Worm (Caenorhabditis elegans) whole organism, midembryonic: ENCODE measurements around the gene str-27.

Experiments
- T22C8.4 ChIP-seq: fragments of 200-800 bp; sonication (Bioruptor generic); IDR thresholded peaks from 2 replicates; pipeline ENCODE4 v1.3.6; 2022; ENCODE audit warnings: missing genetic modification characterization, missing compliant biosample characterization
- cog-1 ChIP-seq: sonication (generic microtip); optimal IDR thresholded peaks from 2 replicates; lab custom pipeline; 2016; ENCODE audit warnings: missing genetic modification characterization, missing compliant biosample characterization
- flt-1 ChIP-seq: fragments of 200-800 bp; sonication (Bioruptor generic); IDR thresholded peaks from 2 replicates; pipeline ENCODE4 v1.3.6; 2022; ENCODE audit warnings: missing genetic modification characterization, missing compliant biosample characterization
- klf-2 ChIP-seq: fragments of 200-800 bp; sonication (Bioruptor generic); conservative IDR thresholded peaks from 2 replicates; pipeline ENCODE4 v1.3.6; 2022; ENCODE audit warnings: missing genetic modification reagents, missing genetic modification characterization, missing compliant biosample characterization
- med-1 ChIP-seq: sonication (generic microtip); optimal IDR thresholded peaks from 2 replicates; lab custom pipeline; 2017; ENCODE audit warnings: missing genetic modification characterization, mild to moderate bottlenecking, missing compliant biosample characterization, antibody characterized with exemption, missing genetic modification reagents; ENCODE audit not compliant: insufficient read depth
- ref-1 ChIP-seq: fragments of 200-800 bp; sonication (Bioruptor generic); conservative IDR thresholded peaks from 2 replicates; pipeline ENCODE4 v1.3.6; 2022; ENCODE audit warnings: missing genetic modification reagents, missing genetic modification characterization, missing compliant biosample characterization
- tab-1 ChIP-seq: fragments of 200-800 bp; sonication (Bioruptor generic); IDR thresholded peaks from 2 replicates; pipeline ENCODE4 v1.3.6; 2022; ENCODE audit warnings: missing genetic modification characterization, missing compliant biosample characterization
- ztf-23 ChIP-seq: fragments of 200-800 bp; sonication (Bioruptor generic); IDR thresholded peaks from 2 replicates; pipeline ENCODE4 v1.3.6; 2022; ENCODE audit warnings: missing genetic modification reagents, missing genetic modification characterization, missing compliant biosample characterization
- ztf-29 ChIP-seq: fragments of 200-800 bp; sonication (Bioruptor generic); IDR thresholded peaks from 2 replicates; pipeline ENCODE4 v1.3.6; 2022; ENCODE audit warnings: missing genetic modification reagents, missing genetic modification characterization, missing compliant biosample characterization

Gene str-27

ce11 chrV:15733568-15733967 is 2.1 kb downstream of the str-27 start, which contains the start of gene T23D5.3:
Gene T23D5.3 (minus strand): TSS chrV:15733668.
- TF ChIP-seq cog-1 (tag; lab: Kevin White, UChicago) (no peak), med-1 (no peak), flt-1 (GFP tag; lab: Robert Waterston, UW) (no peak), T22C8.4 (GFP tag; lab: Robert Waterston, UW) (no peak), ztf-23 (no peak), klf-2 (GFP tag; lab: Robert Waterston, UW) (no peak), ref-1 (GFP tag; lab: Robert Waterston, UW) (no peak), tab-1 (no peak), ztf-29 (no peak)

DNA sequence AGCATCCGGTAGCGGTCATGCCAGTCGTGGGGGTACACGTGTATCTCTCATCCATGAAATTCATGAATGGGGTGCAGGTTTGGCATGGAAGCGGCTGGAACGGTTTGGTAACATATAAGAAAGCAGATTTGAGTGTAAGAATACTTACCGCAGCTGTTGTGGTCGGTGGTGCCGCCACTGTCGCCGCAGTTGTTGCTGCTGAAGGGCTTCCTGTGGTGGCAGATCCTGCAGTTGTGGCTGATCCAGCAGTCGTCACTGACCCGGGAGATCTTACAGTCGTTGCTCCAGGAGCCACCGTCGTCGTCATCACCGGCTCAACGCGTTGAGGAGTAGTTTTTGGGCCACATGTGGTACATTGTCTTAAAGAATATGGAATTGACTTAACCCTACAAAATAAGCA is 2.6 kb downstream of the str-27 start:
- TF ChIP-seq tab-1 = no peak
- no peak for TF ChIP-seq cog-1 (tag; lab: Kevin White, UChicago)
- TF ChIP-seq T22C8.4 (GFP tag; lab: Robert Waterston, UW) = no peak
- TF ChIP-seq flt-1 (GFP tag; lab: Robert Waterston, UW) = no peak
- no peak for TF ChIP-seq ztf-23
- no peak for TF ChIP-seq ref-1 (GFP tag; lab: Robert Waterston, UW)
- TF ChIP-seq klf-2 (GFP tag; lab: Robert Waterston, UW) = no peak
- no peak for TF ChIP-seq ztf-29
- TF ChIP-seq med-1 = no peak

DNA sequence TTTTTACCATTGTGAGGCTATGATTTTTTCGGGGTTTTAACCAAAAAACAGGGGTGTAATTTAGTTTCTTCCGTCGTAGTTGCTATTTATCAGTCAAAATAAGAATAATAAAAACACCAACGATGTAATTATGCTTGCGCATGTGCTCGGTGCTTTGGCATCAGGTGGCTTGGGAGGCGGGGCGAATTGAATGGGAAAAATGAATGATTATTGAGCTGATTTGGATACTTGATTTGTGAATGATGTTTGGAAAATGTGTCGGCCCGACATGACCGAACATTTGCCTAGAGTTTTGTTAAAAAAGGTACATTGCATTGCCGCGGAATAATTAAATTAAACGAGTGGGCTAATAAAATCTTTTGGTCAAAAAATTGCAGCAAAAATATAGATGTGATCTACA is 3.4 kb downstream of the str-27 start, which contains the start of gene str-38:
Gene str-38, minus strand, starts transcription at position 101 of the 400 bp plus-strand sequence.
- TF ChIP-seq T22C8.4 (GFP tag; lab: Robert Waterston, UW) (no peak), ref-1 (GFP tag; lab: Robert Waterston, UW) (no peak), cog-1 (tag; lab: Kevin White, UChicago) (no peak), klf-2 (GFP tag; lab: Robert Waterston, UW) (no peak), ztf-29 (no peak), ztf-23 (no peak), tab-1 (no peak), med-1 (no peak), flt-1 (GFP tag; lab: Robert Waterston, UW) (no peak)

ce11 chrV:15730459-15730858 is 5.2 kb downstream of the str-27 start, which contains the start of gene Y6E2A.10:
Gene Y6E2A.10 (minus strand): TSS chrV:15730559.
- TF ChIP-seq ztf-23 = no peak
- TF ChIP-seq flt-1 (GFP tag; lab: Robert Waterston, UW) = no peak
- TF ChIP-seq klf-2 (GFP tag; lab: Robert Waterston, UW) = no peak
- TF ChIP-seq tab-1 = no peak
- no peak for TF ChIP-seq med-1
- no peak for TF ChIP-seq T22C8.4 (GFP tag; lab: Robert Waterston, UW)
- no peak for TF ChIP-seq ref-1 (GFP tag; lab: Robert Waterston, UW)
- TF ChIP-seq cog-1 (tag; lab: Kevin White, UChicago) = no peak
- TF ChIP-seq ztf-29 = no peak

ce11 chrV:15726610-15727009 is 9.0 kb downstream of the str-27 start, which contains the start of the genes irld-57 and sfxn-1.3:
Gene irld-57 (minus strand): TSS chrV:15726710.
Gene sfxn-1.3 (plus strand): TSS chrV:15726841.
- TF ChIP-seq tab-1 = no peak
- no peak for TF ChIP-seq ztf-29
- no peak for TF ChIP-seq flt-1 (GFP tag; lab: Robert Waterston, UW)
- TF ChIP-seq T22C8.4 (GFP tag; lab: Robert Waterston, UW) = no peak
- TF ChIP-seq ref-1 (GFP tag; lab: Robert Waterston, UW) = no peak
- no peak for TF ChIP-seq klf-2 (GFP tag; lab: Robert Waterston, UW)
- no peak for TF ChIP-seq med-1
- TF ChIP-seq ztf-23 = no peak
- no peak for TF ChIP-seq cog-1 (tag; lab: Kevin White, UChicago)

- TF ChIP-seq med-1 (no peak), ztf-29 (no peak), klf-2 (GFP tag; lab: Robert Waterston, UW) (no peak), tab-1 (no peak), cog-1 (tag; lab: Kevin White, UChicago) (no peak), flt-1 (GFP tag; lab: Robert Waterston, UW) (no peak), T22C8.4 (GFP tag; lab: Robert Waterston, UW) (no peak), ztf-23 (no peak), ref-1 (GFP tag; lab: Robert Waterston, UW) (no peak)
These were observed 13.7 kb downstream of the str-27 start, which contains the start of gene srh-140 for ce11 chrV:15721888-15722287. Gene srh-140 (plus strand): TSS chrV:15722188.

DNA sequence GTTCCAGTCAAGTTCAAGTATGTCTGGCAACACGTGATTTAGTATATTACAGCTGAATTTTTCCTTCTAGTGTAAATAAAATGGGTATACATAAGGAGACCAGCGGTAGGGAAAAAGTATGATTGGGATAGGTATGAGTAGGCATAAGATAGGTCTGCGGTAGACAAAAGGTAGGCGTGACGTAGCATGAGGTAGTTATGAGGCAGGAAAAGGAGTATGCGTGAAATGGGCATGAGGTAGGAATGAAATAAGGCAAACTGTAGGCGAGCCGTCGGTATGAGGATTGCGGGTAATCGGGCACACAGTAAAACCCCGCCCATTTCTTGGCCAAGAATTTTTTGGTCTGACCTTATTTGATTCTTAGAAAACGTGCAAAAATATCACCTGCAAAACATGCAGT is 14.2 kb downstream of the str-27 start:
- TF ChIP-seq ztf-23 (no peak), T22C8.4 (GFP tag; lab: Robert Waterston, UW) (no peak), klf-2 (GFP tag; lab: Robert Waterston, UW) (no peak), ref-1 (GFP tag; lab: Robert Waterston, UW) (no peak), med-1 (no peak), flt-1 (GFP tag; lab: Robert Waterston, UW) (no peak), ztf-29 (no peak), cog-1 (tag; lab: Kevin White, UChicago) (no peak), tab-1 (no peak)

DNA sequence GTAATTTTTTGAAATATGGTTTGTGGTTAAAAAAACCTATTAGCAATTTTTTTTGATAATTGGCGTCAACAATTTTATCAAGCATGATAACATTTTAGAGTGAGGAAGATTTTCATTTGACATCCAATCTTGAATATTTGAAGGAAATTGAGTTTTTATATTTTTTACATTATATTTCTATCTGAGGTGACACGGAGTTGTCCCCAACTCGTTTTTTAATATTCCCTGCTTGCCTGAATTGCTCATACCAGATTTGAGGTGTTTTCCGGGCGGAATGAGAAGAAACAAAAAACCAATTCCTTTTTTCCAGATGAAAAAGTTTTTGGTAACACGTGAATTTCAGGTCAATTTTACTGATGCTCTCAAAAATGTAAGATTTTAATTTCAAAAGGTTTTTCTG is 16.1 kb downstream of the str-27 start, which contains the start of gene Y6E2A.7:
Gene Y6E2A.7, plus strand, starts transcription at position 301 of the 400 bp plus-strand sequence.
- no peak for TF ChIP-seq klf-2 (GFP tag; lab: Robert Waterston, UW)
- no peak for TF ChIP-seq ztf-23
- TF ChIP-seq tab-1 = no peak
- no peak for TF ChIP-seq T22C8.4 (GFP tag; lab: Robert Waterston, UW)
- no peak for TF ChIP-seq med-1
- TF ChIP-seq flt-1 (GFP tag; lab: Robert Waterston, UW) = no peak
- no peak for TF ChIP-seq cog-1 (tag; lab: Kevin White, UChicago)
- no peak for TF ChIP-seq ztf-29
- TF ChIP-seq ref-1 (GFP tag; lab: Robert Waterston, UW) = no peak

DNA sequence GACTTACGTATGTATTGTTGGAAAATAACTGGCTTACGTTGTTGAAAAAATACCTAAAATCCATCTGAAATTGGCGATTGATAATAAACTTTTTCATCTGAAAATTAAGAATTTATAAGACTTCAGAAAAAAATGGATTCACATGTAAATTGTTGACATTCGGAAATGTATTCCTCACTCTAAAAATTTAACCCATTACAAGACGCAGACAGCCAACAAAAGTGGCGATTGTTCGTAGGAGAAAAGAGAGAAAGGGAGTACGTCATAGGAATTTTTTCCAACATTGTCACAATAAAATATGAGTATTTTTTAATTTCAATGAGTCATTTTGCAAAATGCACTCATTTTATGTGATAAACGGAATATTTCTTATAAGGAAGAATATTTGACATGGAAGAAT is 17.1 kb downstream of the str-27 start, which contains the start of gene Y6E2A.5:
Gene Y6E2A.5, minus strand, starts transcription at position 101 of the 400 bp plus-strand sequence.
- TF ChIP-seq ref-1 (GFP tag; lab: Robert Waterston, UW) = no peak
- no peak for TF ChIP-seq T22C8.4 (GFP tag; lab: Robert Waterston, UW)
- no peak for TF ChIP-seq ztf-29
- no peak for TF ChIP-seq cog-1 (tag; lab: Kevin White, UChicago)
- TF ChIP-seq tab-1 = no peak

DNA sequence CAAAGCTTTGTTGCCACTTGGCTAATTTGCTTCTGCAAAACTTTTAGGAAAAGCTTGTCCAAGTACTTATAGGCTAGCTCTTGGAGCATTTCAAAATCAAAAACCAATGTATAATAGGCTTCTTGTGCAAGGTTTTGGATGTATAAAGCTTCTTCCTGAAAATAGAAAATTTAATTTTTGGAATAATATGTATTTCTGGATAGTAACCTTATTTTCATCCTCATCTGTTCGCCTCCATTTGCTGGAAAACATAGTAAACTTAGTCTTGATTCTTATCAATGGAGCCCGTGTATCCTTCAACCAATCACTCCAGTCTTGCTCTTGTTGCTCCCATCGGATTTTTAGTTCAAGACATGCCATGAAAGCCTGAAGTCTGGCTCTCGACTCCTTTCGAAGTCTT is 18.9 kb downstream of the str-27 start, which contains the start of gene Y6E2A.4:
Gene Y6E2A.4, minus strand, starts transcription at position 101 of the 400 bp plus-strand sequence.
- TF ChIP-seq tab-1 = no peak
- TF ChIP-seq T22C8.4 (GFP tag; lab: Robert Waterston, UW) = no peak
- TF ChIP-seq flt-1 (GFP tag; lab: Robert Waterston, UW) = no peak
- no peak for TF ChIP-seq ztf-29
- no peak for TF ChIP-seq klf-2 (GFP tag; lab: Robert Waterston, UW)
- TF ChIP-seq ztf-23 = no peak
- no peak for TF ChIP-seq ref-1 (GFP tag; lab: Robert Waterston, UW)
- TF ChIP-seq cog-1 (tag; lab: Kevin White, UChicago) = no peak
- no peak for TF ChIP-seq med-1
